Worm (Caenorhabditis elegans): Measurements from ENCODE around the gene cyn-2.

cyn-2 gene

ce11 chrIII:13643534-13643933 is 48.9 kb upstream of the cyn-2 start, which contains the start of the genes drr-2 and set-16 (continued):
- TF ChIP-seq hlh-30 (tag; optimal IDR thresholded peaks at IDR 0.05; ENCODE audit: insufficient read depth) (peak; percentile 92), daf-8 (GFP tag; IDR thresholded peaks at IDR 0.05) (no peak), ceh-20 (GFP tag; IDR thresholded peaks at IDR 0.05) (peak; percentile 99)

ce11 chrIII:13644279-13644678 is 48.2 kb upstream of the cyn-2 start:
- TF ChIP-seq dmd-6 (GFP tag; IDR thresholded peaks at IDR 0.05) (no peak), set-16 (GFP tag; IDR thresholded peaks at IDR 0.05) (peak; percentile 59)

DNA sequence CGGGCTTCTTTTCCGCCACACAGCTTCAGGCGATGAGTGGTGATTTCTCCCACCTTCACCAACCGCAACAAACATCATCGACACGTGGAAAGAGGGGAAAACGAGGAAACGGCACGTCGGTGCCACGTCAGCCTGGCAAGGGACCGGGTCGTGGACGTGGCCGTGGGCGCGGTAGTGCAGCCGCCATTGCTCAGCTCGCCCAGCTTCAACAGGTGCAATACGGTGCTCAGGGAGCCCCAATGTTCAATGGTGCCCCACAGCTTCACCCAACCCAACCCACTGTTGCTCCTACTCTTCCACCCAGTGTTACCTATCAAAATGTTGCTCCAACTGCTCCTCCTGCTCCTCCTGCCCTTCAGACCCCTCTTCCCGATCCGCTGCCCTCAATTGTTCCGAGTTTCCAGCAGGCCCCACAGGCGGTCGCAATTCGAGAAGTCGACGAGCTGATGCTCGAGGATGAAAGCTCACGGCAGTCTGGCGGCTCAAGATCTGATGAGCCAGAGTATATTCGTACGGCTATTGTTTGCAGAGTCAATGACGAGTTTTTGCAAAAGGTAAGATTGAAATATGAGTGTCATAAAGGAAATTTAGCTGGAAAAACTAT is 46.5 kb upstream of the cyn-2 start:
- TF ChIP-seq daf-16 (GFP tag; optimal IDR thresholded peaks at IDR 0.05) (no peak), daf-16 (tag; optimal IDR thresholded peaks at IDR 0.05) (no peak), D1046.2 (GFP tag; IDR thresholded peaks at IDR 0.05) (0 out of 2 replicates have a peak, but pooled peaks have one; percentile 33), lim-7 (GFP tag; IDR thresholded peaks at IDR 0.05) (0 out of 2 replicates have a peak, but pooled peaks have one; percentile 31), egl-43 (GFP tag; IDR thresholded peaks at IDR 0.05) (peak; percentile 50; the same call in 1 of the 2 replicates), set-16 (GFP tag; IDR thresholded peaks at IDR 0.05) (peak; percentile 90), madf-5 (GFP tag; IDR thresholded peaks at IDR 0.05) (no peak)

ce11 chrIII:13648540-13648939 is 43.9 kb upstream of the cyn-2 start:
- TF ChIP-seq ceh-44 (GFP tag; IDR thresholded peaks at IDR 0.05) (0 out of 2 replicates have a peak, but pooled peaks have one; percentile 14), unc-62 (GFP tag; optimal IDR thresholded peaks at IDR 0.05 in 1 of 2) (peak in 1 of 2 experiments; percentile 42), unc-62 (tag; optimal IDR thresholded peaks at IDR 0.05) (no peak), set-16 (GFP tag; IDR thresholded peaks at IDR 0.05) (peak; percentile 68), duxl-1 (tag; optimal IDR thresholded peaks at IDR 0.05; ENCODE audit: poor library complexity) (no peak)

- TF ChIP-seq nhr-25 (tag; optimal IDR thresholded peaks at IDR 0.05; ENCODE audit: borderline replicate concordance, insufficient read depth) (no peak), set-16 (GFP tag; IDR thresholded peaks at IDR 0.05) (peak; percentile 94)
These were observed 41.1 kb upstream of the cyn-2 start for ce11 chrIII:13651414-13651813.

DNA sequence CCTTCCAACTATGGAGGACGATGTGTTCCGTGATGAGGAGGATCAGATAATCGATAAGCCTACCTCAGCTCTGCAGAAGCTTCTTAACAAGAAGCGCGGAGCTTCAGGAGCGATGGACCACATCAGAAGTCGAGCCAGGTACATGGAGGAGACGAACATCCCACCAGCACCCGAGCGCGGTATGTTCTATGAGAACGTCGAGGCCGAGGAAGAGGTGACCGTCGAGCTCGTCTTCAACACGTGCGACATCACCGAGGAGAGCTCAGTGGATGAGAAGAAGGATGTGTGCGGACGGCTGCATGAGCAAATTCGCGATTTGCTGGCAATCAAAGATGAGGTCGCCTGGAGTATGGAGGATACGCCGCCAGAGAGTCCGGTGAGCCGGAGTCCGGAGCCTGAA is 40.5 kb upstream of the cyn-2 start:
- TF ChIP-seq egl-27 (tag; optimal IDR thresholded peaks at IDR 0.05) (no peak), set-16 (GFP tag; IDR thresholded peaks at IDR 0.05) (peak; percentile 39; the same call in 1 of the 2 replicates), aha-1 (tag) (peak; percentile 91), php-3 (GFP tag; IDR thresholded peaks at IDR 0.05) (0 out of 2 replicates have a peak, but pooled peaks have one; percentile 26)

- 0 out of 2 replicates have a peak, but pooled peaks have one; percentile 6 for TF ChIP-seq F44E2.7 (GFP tag; IDR thresholded peaks at IDR 0.05)
- TF ChIP-seq F37D6.2 (tag; optimal IDR thresholded peaks at IDR 0.05): no peak
- peak; percentile 77 for TF ChIP-seq set-16 (GFP tag; IDR thresholded peaks at IDR 0.05)
- no peak for TF ChIP-seq unc-62 (GFP tag; optimal IDR thresholded peaks at IDR 0.05 in 1 of 2)
- TF ChIP-seq unc-62 (tag; optimal IDR thresholded peaks at IDR 0.05): no peak
These were observed 39.8 kb upstream of the cyn-2 start for ce11 chrIII:13652708-13653107.

- TF ChIP-seq nhr-111 (GFP tag; optimal IDR thresholded peaks at IDR 0.05): no peak
- TF ChIP-seq nhr-237 (tag; optimal IDR thresholded peaks at IDR 0.05): no peak
- no peak for TF ChIP-seq F44E2.7 (GFP tag; IDR thresholded peaks at IDR 0.05)
- TF ChIP-seq ceh-62 (tag; optimal IDR thresholded peaks at IDR 0.05): no peak
- TF ChIP-seq unc-39 (tag; optimal IDR thresholded peaks at IDR 0.05): no peak
- peak; percentile 89 for TF ChIP-seq set-16 (GFP tag; IDR thresholded peaks at IDR 0.05)
- TF ChIP-seq lin-39 (tag; optimal IDR thresholded peaks at IDR 0.05): no peak
- TF ChIP-seq zfp-3 (GFP tag; conservative IDR thresholded peaks at IDR 0.05): no peak
These were observed 37.5 kb upstream of the cyn-2 start for ce11 chrIII:13654950-13655349.
